Fruit fly (Drosophila melanogaster): ENCODE measurements around the gene CG13898.

dm6 chr3L:815234-816200 lies 11.7 kb upstream of the CG13898 start:
- TF ChIP-seq CG1620 (GFP tag; optimal IDR thresholded peaks at IDR 0.05) (no peak), bab1 (GFP tag; optimal IDR thresholded peaks at IDR 0.05) (no peak), CG7045 (GFP tag; optimal IDR thresholded peaks at IDR 0.05) (no peak), Clk (GFP tag; optimal IDR thresholded peaks at IDR 0.05) (no peak), cic (GFP tag; optimal IDR thresholded peaks at IDR 0.05) (no peak)

Data from whole organism, adult.